Fruit fly (Drosophila melanogaster) whole organism: ENCODE measurements around the gene CG5435.

Experiments used
- CG8478 ChIP-seq: fragments of >200 bp; optimal IDR thresholded peaks from 2 replicates; lab custom pipeline; 2018; ENCODE audit warnings: inconsistent platforms
- Dll ChIP-seq: fragments of >200 bp; optimal IDR thresholded peaks from 2 replicates; lab custom pipeline; 2017
- EcR ChIP-seq, 2 experiments: fragments of >200 bp; optimal IDR thresholded peaks; 2 replicates each; lab custom pipeline; 2017; ENCODE audit warnings: missing biosample characterization in 2 of 2, missing genetic modification characterization in 2 of 2, missing genetic modification reagents in 2 of 2
- pan ChIP-seq: fragments of >200 bp; optimal IDR thresholded peaks from 2 replicates; lab custom pipeline; 2017
- psq ChIP-seq: fragments of >200 bp; optimal IDR thresholded peaks from 2 replicates; lab custom pipeline; 2017
- usp ChIP-seq: fragments of >200 bp; optimal IDR thresholded peaks from 2 replicates; lab custom pipeline; 2017; ENCODE audit warnings: missing biosample characterization, missing genetic modification characterization, mixed read lengths

CG5435 gene

dm6 chr2L:12453192-12453800 lies 22.6 kb upstream of the CG5435 start, which contains the start of gene CG5418:
Gene CG5418, minus strand, starts transcription at chr2L:12453242.
- TF ChIP-seq pan, result no peak
- no peak for TF ChIP-seq Dll (lab: Kevin White, UChicago)
- no peak for TF ChIP-seq EcR (GFP tag; optimal IDR thresholded peaks at IDR 0.05; lab: Kevin White, UChicago)
- TF ChIP-seq usp (GFP tag; lab: Kevin White, UChicago), result no peak
- TF ChIP-seq psq, result no peak
- TF ChIP-seq CG8478 (lab: Kevin White, UChicago), result no peak

dm6 chr2L:12448082-12448621 lies 17.5 kb upstream of the CG5435 start, which contains the start of the genes CG5421 and Oatp33Eb:
Gene CG5421, minus strand, starts transcription at chr2L:12448132.
Gene Oatp33Eb, plus strand, starts transcription at chr2L:12448484.
- TF ChIP-seq Dll (lab: Kevin White, UChicago), result no peak
- no peak for TF ChIP-seq usp (GFP tag; lab: Kevin White, UChicago)
- no peak for TF ChIP-seq pan

dm6 chr2L:12445743-12446142 lies 15.1 kb upstream of the CG5435 start, which contains the start of gene Oatp33Ea:
Gene Oatp33Ea, minus strand, starts transcription at chr2L:12445924.
- TF ChIP-seq psq (no peak), EcR (GFP tag; optimal IDR thresholded peaks at IDR 0.05; lab: Kevin White, UChicago) (no peak), usp (GFP tag; lab: Kevin White, UChicago) (no peak), pan (no peak), CG8478 (lab: Kevin White, UChicago) (no peak), Dll (lab: Kevin White, UChicago) (no peak)

dm6 chr2L:12435976-12436771 lies 5.5 kb upstream of the CG5435 start:
- no peak for TF ChIP-seq EcR (GFP tag; optimal IDR thresholded peaks at IDR 0.05; lab: Kevin White, UChicago)
- no peak for TF ChIP-seq pan
- TF ChIP-seq CG8478 (lab: Kevin White, UChicago), result no peak
- TF ChIP-seq psq, result no peak
- TF ChIP-seq Dll (lab: Kevin White, UChicago), result no peak
- TF ChIP-seq usp (GFP tag; lab: Kevin White, UChicago), result no peak

- TF ChIP-seq usp (GFP tag; lab: Kevin White, UChicago) (no peak), Dll (lab: Kevin White, UChicago) (no peak), psq (no peak), CG8478 (lab: Kevin White, UChicago) (no peak), EcR (GFP tag; optimal IDR thresholded peaks at IDR 0.05; lab: Kevin White, UChicago) (no peak), pan (no peak)
Measured at dm6 chr2L:12435428-12435827, 4.7 kb upstream of the CG5435 start.

dm6 chr2L:12434535-12434938 lies 3.8 kb upstream of the CG5435 start, which contains the start of gene SC35:
Gene SC35, minus strand, starts transcription at chr2L:12434665.
- TF ChIP-seq Dll (lab: Kevin White, UChicago) (no peak), usp (GFP tag; lab: Kevin White, UChicago) (no peak), psq (no peak), pan (no peak)

dm6 chr2L:12433712-12434534 lies 3.2 kb upstream of the CG5435 start, which contains the start of gene eRF3:
Gene eRF3, plus strand, starts transcription at chr2L:12434452.
- TF ChIP-seq EcR (GFP tag; optimal IDR thresholded peaks at IDR 0.05; lab: Kevin White, UChicago) (no peak), usp (GFP tag; lab: Kevin White, UChicago) (no peak), psq (no peak), pan (no peak), Dll (lab: Kevin White, UChicago) (no peak), CG8478 (lab: Kevin White, UChicago) (no peak)

dm6 chr2L:12427487-12428101 lies 3.1 kb downstream of the CG5435 start, which contains the start of the genes CG5446 and Trm1:
Gene CG5446, minus strand, starts transcription at chr2L:12427709.
Gene Trm1, plus strand, starts transcription at chr2L:12428028.
- TF ChIP-seq pan, result no peak

- no peak for TF ChIP-seq pan
- no peak for TF ChIP-seq usp (GFP tag; lab: Kevin White, UChicago)
- no peak for TF ChIP-seq CG8478 (lab: Kevin White, UChicago)
- no peak for TF ChIP-seq Dll (lab: Kevin White, UChicago)
- no peak for TF ChIP-seq EcR (GFP tag; optimal IDR thresholded peaks at IDR 0.05; lab: Kevin White, UChicago)
- TF ChIP-seq psq, result no peak
Measured at dm6 chr2L:12424555-12424954, 6.1 kb downstream of the CG5435 start, which contains the start of gene Fam92. Gene Fam92, plus strand, starts transcription at chr2L:12424904.

dm6 chr2L:12423106-12423836 lies 7.4 kb downstream of the CG5435 start, which contains the start of gene vir-1:
Gene vir-1, minus strand, starts transcription at chr2L:12423439.
- TF ChIP-seq pan (no peak), usp (GFP tag; lab: Kevin White, UChicago) (no peak)
